Worm (Caenorhabditis elegans) whole organism, young adult: Measurements from ENCODE around the gene ecps-2.

ENCODE experiments used
- B0261.1 ChIP-seq: sonication (generic microtip); optimal IDR thresholded peaks from 2 replicates; lab custom pipeline; 2016; ENCODE audit warnings: mild to moderate bottlenecking, missing genetic modification characterization, moderate library complexity, missing compliant biosample characterization
- F49E8.2 ChIP-seq: sonication (generic microtip); optimal IDR thresholded peaks from 3 replicates; lab custom pipeline; 2017; ENCODE audit warnings: missing genetic modification characterization, mild to moderate bottlenecking, missing compliant biosample characterization, antibody characterized with exemption, moderate library complexity; ENCODE audit not compliant: insufficient read depth
- ama-1 ChIP-seq, 3 experiments: fragments of 150-350 bp in 1 of 3; sonication (generic microtip) in 2 of 3; optimal IDR thresholded peaks; 2 replicates each; lab custom pipeline; 2014 to 2018; ENCODE audit warnings: missing biosample characterization in 2 of 3, missing genetic modification characterization in 2 of 3, missing genetic modification reagents in 2 of 3
- ceh-79 ChIP-seq: sonication (generic microtip); optimal IDR thresholded peaks from 2 replicates; lab custom pipeline; 2017; ENCODE audit warnings: mild to moderate bottlenecking, missing genetic modification characterization, missing compliant biosample characterization
- fkh-3 ChIP-seq: sonication (generic microtip); optimal IDR thresholded peaks from 2 replicates; lab custom pipeline; 2016; ENCODE audit warnings: mild to moderate bottlenecking, missing genetic modification characterization, missing compliant biosample characterization
- let-526 ChIP-seq: fragments of 200-800 bp; sonication (Bioruptor generic); IDR thresholded peaks from 2 replicates; pipeline ENCODE4 v1.3.6; 2022; ENCODE audit warnings: missing genetic modification reagents, missing genetic modification characterization, missing compliant biosample characterization
- lin-40 ChIP-seq: sonication (generic microtip); optimal IDR thresholded peaks from 2 replicates; lab custom pipeline; 2016; ENCODE audit warnings: missing genetic modification characterization, mild to moderate bottlenecking, missing compliant biosample characterization, missing genotype, missing genetic modification reagents
- snpc-4 ChIP-seq, 5 experiments: fragments of 150-350 bp in 1 of 5; sonication (generic microtip) in 4 of 5; optimal IDR thresholded peaks; 2 replicates each; lab custom pipeline; 2014 to 2018; ENCODE audit warnings: missing genetic modification characterization in 5 of 5, missing biosample characterization in 3 of 5, antibody characterized with exemption in 2 of 5, mild to moderate bottlenecking in 2 of 5, missing compliant biosample characterization in 2 of 5, missing genotype in 2 of 5, moderate library complexity in 2 of 5, missing genetic modification reagents in 1 of 5
- ztf-3 ChIP-seq: fragments of 200-800 bp; sonication (Bioruptor generic); optimal IDR thresholded peaks from 2 replicates; lab custom pipeline; 2018; ENCODE audit warnings: mild to moderate bottlenecking, missing genetic modification characterization, missing compliant biosample characterization

ce11 chrIII:10442355-10443140, at the start of gene ecps-2, which contains the start of gene H04D03.2:
- TF ChIP-seq B0261.1 (tag; lab: Kevin White, UChicago) (no peak), fkh-3 (tag; lab: Kevin White, UChicago) (no peak), let-526 (GFP tag; lab: Robert Waterston, UW) (no peak), ceh-79 (tag; lab: Kevin White, UChicago) (no peak), ama-1 (optimal IDR thresholded peaks at IDR 0.05; lab: Kevin White, UChicago) (no peak), ama-1 (GFP tag; optimal IDR thresholded peaks at IDR 0.05; lab: Kevin White, UChicago) (no peak), ztf-3 (GFP tag; lab: Kevin White, UChicago) (no peak), snpc-4 (GFP tag; optimal IDR thresholded peaks at IDR 0.05; lab: Kevin White, UChicago) (no peak), snpc-4 (tag; optimal IDR thresholded peaks at IDR 0.05; lab: Kevin White, UChicago) (no peak), F49E8.2 (tag; lab: Kevin White, UChicago) (no peak), lin-40 (tag; lab: Kevin White, UChicago) (no peak)
